Fruit fly (Drosophila melanogaster): Measurements from ENCODE around the gene Ada1-2.

DNA sequence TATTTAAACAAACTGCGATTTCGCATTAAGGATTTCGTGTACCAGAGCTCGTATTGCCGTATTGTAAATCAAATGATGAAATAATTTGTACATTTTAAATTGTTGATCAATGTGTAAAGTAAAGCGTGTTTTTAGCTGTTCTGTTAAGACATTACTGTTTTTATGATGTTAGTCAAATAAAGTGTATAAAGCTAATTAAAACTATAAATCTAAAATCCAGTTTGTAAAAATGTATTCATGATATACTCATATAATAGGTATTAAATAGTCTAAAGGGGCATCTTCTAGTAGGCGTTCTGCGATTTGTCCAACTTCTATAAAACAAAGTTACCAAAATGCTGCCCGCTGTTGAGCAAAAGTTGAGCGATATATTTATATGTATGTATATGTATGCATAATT lies 41.2 kb downstream of the Ada1-2 start, which contains the start of gene CG18788:
- TF ChIP-seq Dll (optimal IDR thresholded peaks at IDR 0.05) (no peak), psq (optimal IDR thresholded peaks at IDR 0.05) (no peak), EcR (GFP tag; optimal IDR thresholded peaks at IDR 0.05) (no peak), usp (GFP tag; optimal IDR thresholded peaks at IDR 0.05) (no peak), CG8478 (optimal IDR thresholded peaks at IDR 0.05) (no peak), pan (optimal IDR thresholded peaks at IDR 0.05) (no peak)
